Worm (Caenorhabditis elegans) whole organism, midembryonic: Measurements from ENCODE around the gene dsl-7.

Experiments
- klf-2 ChIP-seq: fragments of 200-800 bp; sonication (Bioruptor generic); conservative IDR thresholded peaks from 2 replicates; pipeline ENCODE4 v1.3.6; 2022; ENCODE audit warnings: missing genetic modification reagents, missing genetic modification characterization, missing compliant biosample characterization
- ref-1 ChIP-seq: fragments of 200-800 bp; sonication (Bioruptor generic); conservative IDR thresholded peaks from 2 replicates; pipeline ENCODE4 v1.3.6; 2022; ENCODE audit warnings: missing genetic modification reagents, missing genetic modification characterization, missing compliant biosample characterization
- ztf-23 ChIP-seq: fragments of 200-800 bp; sonication (Bioruptor generic); IDR thresholded peaks from 2 replicates; pipeline ENCODE4 v1.3.6; 2022; ENCODE audit warnings: missing genetic modification reagents, missing genetic modification characterization, missing compliant biosample characterization
- ztf-29 ChIP-seq: fragments of 200-800 bp; sonication (Bioruptor generic); IDR thresholded peaks from 2 replicates; pipeline ENCODE4 v1.3.6; 2022; ENCODE audit warnings: missing genetic modification reagents, missing genetic modification characterization, missing compliant biosample characterization

DNA sequence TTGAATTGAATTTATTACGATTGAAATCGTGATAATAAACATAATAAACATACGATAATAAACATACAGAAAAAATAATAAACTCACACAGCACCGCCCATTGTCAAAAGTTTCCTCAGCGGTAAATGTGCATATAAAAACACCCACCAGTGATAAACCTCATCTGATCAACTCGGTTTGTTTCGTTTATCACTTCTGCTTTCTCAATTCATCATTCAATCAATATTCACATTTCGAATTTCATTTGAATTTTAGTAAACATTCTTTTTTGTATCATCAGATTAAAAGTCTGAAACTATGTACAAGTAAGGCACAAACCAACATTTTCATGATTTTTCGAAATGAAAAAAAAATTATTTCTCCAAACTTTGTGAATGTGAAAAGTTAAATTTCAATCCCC, 20.2 kb downstream of the dsl-7 start, which contains the start of gene try-10:
- TF ChIP-seq klf-2 (GFP tag; lab: Robert Waterston, UW) (no peak), ztf-23 (GFP tag; lab: Robert Waterston, UW) (no peak), ref-1 (no peak), ztf-29 (GFP tag; lab: Robert Waterston, UW) (no peak)
